Fruit fly (Drosophila melanogaster) whole organism, embryonic: ENCODE measurements around the gene Psf2.

Experiments
- Atf3 ChIP-seq: fragments of 200-800 bp; sonication (Bioruptor generic); optimal IDR thresholded peaks from 3 replicates; lab custom pipeline; 2016; ENCODE audit warnings: missing biosample characterization, missing genetic modification characterization
- Awh ChIP-seq: fragments of 200-800 bp; sonication (Bioruptor generic); IDR thresholded peaks from 2 replicates; pipeline ENCODE4, ENCODE4 v1.3.6; 2022; ENCODE audit warnings: missing biosample characterization, missing genetic modification characterization
- CG10431 ChIP-seq: fragments of 200-800 bp; sonication (Bioruptor generic); optimal IDR thresholded peaks from 3 replicates; lab custom pipeline; 2018; ENCODE audit warnings: missing biosample characterization, mild to moderate bottlenecking, missing genetic modification characterization
- CG10462 ChIP-seq: fragments of 200-800 bp; sonication (Bioruptor generic); optimal IDR thresholded peaks from 2 replicates; lab custom pipeline; 2016; ENCODE audit warnings: missing biosample characterization, missing genetic modification characterization
- CG11093 ChIP-seq: fragments of 200-800 bp; sonication (Bioruptor generic); IDR thresholded peaks from 3 replicates; pipeline ENCODE4 v1.3.6; 2022; ENCODE audit warnings: missing biosample characterization, missing genetic modification characterization
- CG11723 ChIP-seq: fragments of 200-800 bp; sonication (Bioruptor generic); optimal IDR thresholded peaks from 2 replicates; lab custom pipeline; 2017; ENCODE audit warnings: missing biosample characterization, mild to moderate bottlenecking, missing genetic modification characterization
- CG12071 ChIP-seq: fragments of 200-800 bp; sonication (Bioruptor generic); optimal IDR thresholded peaks from 3 replicates; lab custom pipeline; 2018; ENCODE audit warnings: missing biosample characterization, mild to moderate bottlenecking, missing genetic modification characterization
- CG16815 ChIP-seq: fragments of 200-800 bp; sonication (Bioruptor generic); optimal IDR thresholded peaks from 3 replicates; lab custom pipeline; 2017; ENCODE audit warnings: missing biosample characterization, mild to moderate bottlenecking, missing genetic modification characterization
- CG17359 ChIP-seq: fragments of 200-800 bp; sonication (Bioruptor generic); optimal IDR thresholded peaks from 3 replicates; lab custom pipeline; 2018; ENCODE audit warnings: missing biosample characterization, mild to moderate bottlenecking, missing genetic modification characterization, moderate library complexity
- CG2875 ChIP-seq: fragments of 200-800 bp; sonication (Bioruptor generic); optimal IDR thresholded peaks from 2 replicates; lab custom pipeline; 2017; ENCODE audit warnings: missing biosample characterization, mild to moderate bottlenecking, missing genetic modification characterization, missing genetic modification reagents
- CG31224 ChIP-seq: fragments of 200-800 bp; sonication (Bioruptor generic); IDR thresholded peaks from 2 replicates; pipeline ENCODE4 v1.3.6; 2022; ENCODE audit warnings: missing biosample characterization, missing genetic modification characterization
- CG4328 ChIP-seq: fragments of 200-800 bp; sonication (Bioruptor generic); optimal IDR thresholded peaks from 3 replicates; lab custom pipeline; 2017; ENCODE audit warnings: missing biosample characterization, missing genetic modification reagents, missing genetic modification characterization
- CG6272 ChIP-seq: fragments of 200-800 bp; sonication (Bioruptor generic); IDR thresholded peaks from 2 replicates; pipeline ENCODE4 v1.3.6; 2022; ENCODE audit warnings: missing biosample characterization, missing genetic modification characterization
- CG7271 ChIP-seq: fragments of 200-800 bp; sonication (Bioruptor generic); optimal IDR thresholded peaks from 2 replicates; lab custom pipeline; 2018; ENCODE audit warnings: missing biosample characterization, mild to moderate bottlenecking, missing genetic modification characterization, moderate library complexity
- CG8359 ChIP-seq: fragments of 200-800 bp; sonication (Bioruptor generic); optimal IDR thresholded peaks from 2 replicates; lab custom pipeline; 2017; ENCODE audit warnings: missing biosample characterization, mild to moderate bottlenecking, missing genetic modification characterization, borderline replicate concordance
- CG9817 ChIP-seq: fragments of 200-800 bp; sonication (Bioruptor generic); optimal IDR thresholded peaks from 2 replicates; lab custom pipeline; 2018; ENCODE audit warnings: missing biosample characterization, mild to moderate bottlenecking, missing genetic modification characterization, moderate library complexity
- Chrac-16 ChIP-seq: fragments of 200-800 bp; sonication (Bioruptor generic); optimal IDR thresholded peaks from 3 replicates; lab custom pipeline; 2016; ENCODE audit warnings: missing biosample characterization, missing genetic modification characterization
- E2f2 ChIP-seq: fragments of 200-800 bp; sonication (Bioruptor generic); IDR thresholded peaks from 2 replicates; pipeline ENCODE4 v1.3.6; 2022; ENCODE audit warnings: missing biosample characterization, missing genetic modification characterization
- Fer3 ChIP-seq: fragments of 200-800 bp; sonication (Bioruptor generic); optimal IDR thresholded peaks from 2 replicates; lab custom pipeline; 2018; ENCODE audit warnings: missing biosample characterization, mild to moderate bottlenecking, missing genetic modification characterization, moderate library complexity
- Gug ChIP-seq: fragments of 200-800 bp; sonication (Bioruptor generic); IDR thresholded peaks from 4 replicates; pipeline ENCODE4 v1.3.6; 2022; ENCODE audit warnings: missing biosample characterization, missing genetic modification characterization
- H15 ChIP-seq: fragments of 200-800 bp; sonication (Bioruptor generic); IDR thresholded peaks from 3 replicates; pipeline ENCODE4 v1.3.6; 2022; ENCODE audit warnings: missing biosample characterization, missing genetic modification characterization
- HLH4C ChIP-seq: fragments of 200-800 bp; sonication (Bioruptor generic); IDR thresholded peaks from 3 replicates; pipeline ENCODE4 v1.3.6; 2022; ENCODE audit warnings: missing biosample characterization, missing genetic modification characterization; ENCODE audit not compliant: partially characterized antibody
- HLH54F ChIP-seq: fragments of 200-800 bp; sonication (Bioruptor generic); optimal IDR thresholded peaks from 3 replicates; lab custom pipeline; 2016; ENCODE audit warnings: missing biosample characterization, missing genetic modification characterization
- Hey ChIP-seq: fragments of 200-800 bp; sonication (Bioruptor generic); optimal IDR thresholded peaks from 3 replicates; lab custom pipeline; 2018; ENCODE audit warnings: missing biosample characterization, mild to moderate bottlenecking, missing genetic modification characterization
- Hmr ChIP-seq: fragments of 200-800 bp; sonication (Bioruptor generic); optimal IDR thresholded peaks from 3 replicates; lab custom pipeline; 2017; ENCODE audit warnings: mild to moderate bottlenecking, missing biosample characterization, missing genetic modification reagents, missing genetic modification characterization
- Hmx ChIP-seq: fragments of 200-800 bp; sonication (Bioruptor generic); optimal IDR thresholded peaks from 2 replicates; lab custom pipeline; 2016; ENCODE audit warnings: missing biosample characterization, missing genetic modification characterization
- MBD-R2 ChIP-seq: fragments of 200-800 bp; sonication (Bioruptor generic); IDR thresholded peaks from 2 replicates; pipeline ENCODE4 v1.3.6; 2022; ENCODE audit warnings: missing biosample characterization, missing genetic modification characterization
- Mad ChIP-seq: fragments of 200-800 bp; sonication (Bioruptor generic); optimal IDR thresholded peaks from 2 replicates; lab custom pipeline; 2016; ENCODE audit warnings: missing biosample characterization, missing genetic modification characterization
- NFAT ChIP-seq: fragments of 200-800 bp; sonication (Bioruptor generic); IDR thresholded peaks from 2 replicates; pipeline ENCODE4 v1.3.6; 2022; ENCODE audit warnings: missing biosample characterization, missing genetic modification characterization
- NfI ChIP-seq: fragments of 200-800 bp; sonication (Bioruptor generic); optimal IDR thresholded peaks from 3 replicates; lab custom pipeline; 2018; ENCODE audit warnings: missing biosample characterization, mild to moderate bottlenecking, missing genetic modification characterization, moderate library complexity
- Oaz ChIP-seq: fragments of 200-800 bp; sonication (Bioruptor generic); IDR thresholded peaks from 2 replicates; pipeline ENCODE4 v1.3.6; 2022; ENCODE audit warnings: missing biosample characterization, missing genetic modification characterization
- Optix ChIP-seq: fragments of 200-800 bp; sonication (Bioruptor generic); IDR thresholded peaks from 3 replicates; pipeline ENCODE4 v1.3.6; 2022; ENCODE audit warnings: missing biosample characterization, missing genetic modification characterization
- Ravus ChIP-seq: fragments of 200-800 bp; sonication (Bioruptor generic); IDR thresholded peaks from 2 replicates; pipeline ENCODE4 v1.3.6; 2022; ENCODE audit warnings: missing biosample characterization, missing genetic modification characterization
- ara ChIP-seq: fragments of 200-800 bp; sonication (Bioruptor generic); IDR thresholded peaks from 2 replicates; pipeline ENCODE4 v1.3.6; 2022; ENCODE audit warnings: missing biosample characterization, missing genetic modification characterization
- br ChIP-seq: fragments of >200 bp; optimal IDR thresholded peaks from 2 replicates; lab custom pipeline; 2017
- danr ChIP-seq: fragments of 200-800 bp; sonication (Bioruptor generic); IDR thresholded peaks from 2 replicates; pipeline ENCODE4 v1.3.6; 2022; ENCODE audit warnings: missing biosample characterization, missing genetic modification characterization
- emc ChIP-seq: fragments of 200-800 bp; sonication (Bioruptor generic); optimal IDR thresholded peaks from 2 replicates; lab custom pipeline; 2016; ENCODE audit warnings: missing biosample characterization, missing genetic modification characterization
- en ChIP-seq: fragments of 200-800 bp; sonication (Bioruptor generic); optimal IDR thresholded peaks from 2 replicates; lab custom pipeline; 2016; ENCODE audit warnings: missing biosample characterization, missing genetic modification characterization
- grn ChIP-seq: fragments of 200-800 bp; sonication (Bioruptor generic); optimal IDR thresholded peaks from 3 replicates; lab custom pipeline; 2017; ENCODE audit warnings: missing biosample characterization, missing genetic modification characterization
- kay ChIP-seq: fragments of 200-800 bp; sonication (Bioruptor generic); optimal IDR thresholded peaks from 2 replicates; lab custom pipeline; 2016; ENCODE audit warnings: missing biosample characterization, missing genetic modification characterization
- maf-S ChIP-seq: fragments of 200-800 bp; sonication (Bioruptor generic); optimal IDR thresholded peaks from 2 replicates; lab custom pipeline; 2016; ENCODE audit warnings: missing biosample characterization, missing genetic modification characterization
- mld ChIP-seq: fragments of 200-800 bp; sonication (Bioruptor generic); IDR thresholded peaks from 3 replicates; pipeline ENCODE4 v1.3.6; 2022; ENCODE audit warnings: missing biosample characterization, missing genetic modification characterization; ENCODE audit not compliant: partially characterized antibody
- nau ChIP-seq: fragments of 200-800 bp; sonication (Bioruptor generic); optimal IDR thresholded peaks from 3 replicates; lab custom pipeline; 2017; ENCODE audit warnings: missing biosample characterization, mild to moderate bottlenecking, missing genetic modification characterization, missing genetic modification reagents
- nerfin-1 ChIP-seq: fragments of 200-800 bp; sonication (Bioruptor generic); optimal IDR thresholded peaks from 3 replicates; lab custom pipeline; 2019; ENCODE audit warnings: missing biosample characterization, mild to moderate bottlenecking, missing genetic modification characterization, moderate library complexity
- pb ChIP-seq: fragments of 200-800 bp; sonication (Bioruptor generic); optimal IDR thresholded peaks from 3 replicates; lab custom pipeline; 2016; ENCODE audit warnings: missing biosample characterization, missing genetic modification characterization
- psq ChIP-seq: fragments of 200-800 bp; sonication (Bioruptor generic); optimal IDR thresholded peaks from 2 replicates; lab custom pipeline; 2017; ENCODE audit warnings: missing biosample characterization, missing genetic modification characterization
- repo ChIP-seq: fragments of 200-800 bp; sonication (Bioruptor generic); optimal IDR thresholded peaks from 2 replicates; lab custom pipeline; 2016; ENCODE audit warnings: missing biosample characterization, missing genetic modification characterization
- row ChIP-seq: fragments of 200-800 bp; sonication (Bioruptor generic); IDR thresholded peaks from 3 replicates; pipeline ENCODE4 v1.3.6; 2022; ENCODE audit warnings: missing biosample characterization, missing genetic modification characterization
- sob ChIP-seq: fragments of 200-800 bp; sonication (Bioruptor generic); IDR thresholded peaks from 2 replicates; pipeline ENCODE4 v1.3.6; 2022; ENCODE audit warnings: missing biosample characterization, missing genetic modification characterization
- usp ChIP-seq: fragments of >200 bp; optimal IDR thresholded peaks from 2 replicates; lab custom pipeline; 2017; ENCODE audit warnings: missing biosample characterization, missing genetic modification characterization
- wdn ChIP-seq: fragments of 200-800 bp; sonication (Bioruptor generic); IDR thresholded peaks from 2 replicates; pipeline ENCODE4 v1.3.6; 2022; ENCODE audit warnings: missing biosample characterization, missing genetic modification characterization

Psf2 gene

dm6 chr2L:4350683-4351324 lies 36.4 kb downstream of the Psf2 start (continued):
- TF ChIP-seq maf-S (GFP tag; lab: Kevin White, UChicago) (peak; percentile 16), CG31224 (GFP tag; lab: Robert Waterston, UW) (no peak), repo (GFP tag; lab: Kevin White, UChicago) (no peak), sob (GFP tag; lab: Robert Waterston, UW) (no peak), ara (GFP tag; lab: Robert Waterston, UW) (peak; percentile 89), Ravus (GFP tag; lab: Robert Waterston, UW) (no peak), psq (no peak), CG9817 (no peak), danr (GFP tag; lab: Robert Waterston, UW) (0 out of 2 replicates have a peak, but pooled peaks have one; percentile 14), mld (GFP tag; lab: Robert Waterston, UW) (no peak), Fer3 (tag; lab: Kevin White, UChicago) (peak; percentile 0), CG6272 (GFP tag; lab: Robert Waterston, UW) (no peak), CG10431 (GFP tag; lab: Kevin White, UChicago) (no peak), HLH4C (GFP tag; lab: Robert Waterston, UW) (no peak), Atf3 (GFP tag; lab: Kevin White, UChicago) (peak; percentile 23), CG10462 (GFP tag; lab: Kevin White, UChicago) (peak; percentile 59), CG7271 (tag; lab: Kevin White, UChicago) (no peak), emc (GFP tag; lab: Kevin White, UChicago) (no peak), CG11093 (GFP tag; lab: Robert Waterston, UW) (no peak), kay (GFP tag; lab: Kevin White, UChicago) (peak; percentile 45), usp (no peak), Awh (GFP tag; lab: Robert Waterston, UW) (peak; percentile 37; the same call in 1 of the 2 replicates), CG16815 (GFP tag; lab: Kevin White, UChicago) (peak; percentile 85), Oaz (GFP tag; lab: Robert Waterston, UW) (no peak), Gug (GFP tag; lab: Robert Waterston, UW) (peak; percentile 18; the same call in 1 of the 4 replicates), CG8359 (GFP tag; lab: Kevin White, UChicago) (peak; percentile 7), grn (GFP tag; lab: Kevin White, UChicago) (no peak), en (peak; percentile 52), Hmx (GFP tag; lab: Kevin White, UChicago) (no peak), CG2875 (GFP tag; lab: Kevin White, UChicago) (peak; percentile 16), CG12071 (GFP tag; lab: Kevin White, UChicago) (no peak), Hmr (no peak), br (lab: Kevin White, UChicago) (no peak), HLH54F (peak; percentile 35), nau (GFP tag; lab: Kevin White, UChicago) (no peak), pb (GFP tag; lab: Kevin White, UChicago) (no peak), NfI (GFP tag; lab: Kevin White, UChicago) (no peak), CG4328 (GFP tag; lab: Kevin White, UChicago) (no peak), MBD-R2 (GFP tag; lab: Robert Waterston, UW) (no peak), E2f2 (GFP tag; lab: Robert Waterston, UW) (peak; percentile 14; the same call in 1 of the 2 replicates), row (peak; percentile 82), NFAT (GFP tag; lab: Robert Waterston, UW) (no peak), wdn (peak; percentile 21; the same call in 1 of the 2 replicates), nerfin-1 (tag; lab: Kevin White, UChicago) (peak; percentile 51), H15 (GFP tag; lab: Robert Waterston, UW) (0 out of 3 replicates have a peak, but pooled peaks have one; percentile 35), CG17359 (peak; percentile 49), Optix (0 out of 3 replicates have a peak, but pooled peaks have one; percentile 45), CG11723 (peak; percentile 9), Hey (tag; lab: Kevin White, UChicago) (no peak), Mad (GFP tag; lab: Kevin White, UChicago) (no peak), Chrac-16 (GFP tag; lab: Kevin White, UChicago) (peak; percentile 73)
